Worm (Caenorhabditis elegans): Measurements from ENCODE around the gene stc-1.

Gene stc-1

ce11 chrII:8575184-8575583 is 9.2 kb upstream of the stc-1 start, which contains the start of gene puf-5 (continued):
- TF ChIP-seq snpc-4 (GFP tag; optimal IDR thresholded peaks at IDR 0.05) (peak; percentile 21), snpc-4 (tag; optimal IDR thresholded peaks at IDR 0.05) (peak in 1 of 4 experiments; percentile 22), ztf-25 (GFP tag; IDR thresholded peaks at IDR 0.05) (no peak), ztf-3 (GFP tag; optimal IDR thresholded peaks at IDR 0.05) (no peak), ceh-91 (GFP tag; IDR thresholded peaks at IDR 0.05) (peak; percentile 70), unc-130 (GFP tag; optimal IDR thresholded peaks at IDR 0.05) (peak; percentile 29), pha-4 (tag; optimal IDR thresholded peaks at IDR 0.05) (no peak), snpc-3.4 (tag; optimal IDR thresholded peaks at IDR 0.05) (peak; percentile 78), F49E8.2 (tag; optimal IDR thresholded peaks at IDR 0.05; ENCODE audit: insufficient read depth) (peak; percentile 73), lin-54 (GFP tag; optimal IDR thresholded peaks at IDR 0.05) (peak; percentile 44), somi-1 (GFP tag; optimal IDR thresholded peaks at IDR 0.05) (no peak), dpl-1 (GFP tag; optimal IDR thresholded peaks at IDR 0.05) (peak; percentile 63), madf-8 (GFP tag; conservative IDR thresholded peaks at IDR 0.05) (peak; percentile 88), F23B12.7 (tag; optimal IDR thresholded peaks at IDR 0.05; ENCODE audit: insufficient read depth) (no peak), ztf-22 (GFP tag; optimal IDR thresholded peaks at IDR 0.05) (no peak), F37B4.10 (GFP tag; IDR thresholded peaks at IDR 0.05) (no peak), ceh-100 (GFP tag; IDR thresholded peaks at IDR 0.05) (no peak), F22D6.2 (tag; optimal IDR thresholded peaks at IDR 0.05) (no peak), ztf-6 (GFP tag; IDR thresholded peaks at IDR 0.05) (no peak), B0035.1 (tag; optimal IDR thresholded peaks at IDR 0.05) (no peak), dox-1 (GFP tag; IDR thresholded peaks at IDR 0.05) (0 out of 2 replicates have a peak, but pooled peaks have one; percentile 11), madf-6 (GFP tag; IDR thresholded peaks at IDR 0.05) (peak; percentile 94), Y95B8A.8 (GFP tag; IDR thresholded peaks at IDR 0.05) (0 out of 2 replicates have a peak, but pooled peaks have one; percentile 56), lin-35 (GFP tag; optimal IDR thresholded peaks at IDR 0.05) (peak in 1 of 3 experiments; percentile 2), tlf-1 (GFP tag; optimal IDR thresholded peaks at IDR 0.05) (peak; percentile 25), efl-1 (GFP tag; optimal IDR thresholded peaks at IDR 0.05) (peak; percentile 95)

ce11 chrII:8573044-8573443 is 7.1 kb upstream of the stc-1 start, which contains the start of gene F54C9.7:
F54C9.7 (plus strand) TSS chrII:8573344.
- TF ChIP-seq snpc-3.4 (tag; optimal IDR thresholded peaks at IDR 0.05) (no peak), tbp1 (GFP tag; optimal IDR thresholded peaks at IDR 0.05) (no peak), egl-44 (GFP tag; IDR thresholded peaks at IDR 0.05) (no peak), ceh-40 (GFP tag; IDR thresholded peaks at IDR 0.05) (no peak), hlh-26 (GFP tag; conservative IDR thresholded peaks at IDR 0.05) (no peak), cebp-2 (GFP tag; IDR thresholded peaks at IDR 0.05) (no peak), rpc-1 (optimal IDR thresholded peaks at IDR 0.05) (no peak), rpc-1 (tag; optimal IDR thresholded peaks at IDR 0.05) (no peak), xnd-1 (tag; optimal IDR thresholded peaks at IDR 0.05) (no peak), B0261.1 (tag; optimal IDR thresholded peaks at IDR 0.05) (no peak), F33H1.4 (GFP tag; IDR thresholded peaks at IDR 0.05) (no peak), F57A8.1 (GFP tag; optimal IDR thresholded peaks at IDR 0.05) (no peak), C17E4.6 (GFP tag; IDR thresholded peaks at IDR 0.05) (no peak), ets-4 (GFP tag; optimal IDR thresholded peaks at IDR 0.05) (no peak)

Data from whole organism, young adult.